Fruit fly (Drosophila melanogaster) whole organism, prepupa: ENCODE data around the gene scat.

ENCODE experiments used
- CG10631 ChIP-seq: fragments of 200-800 bp; sonication (Bioruptor generic); optimal IDR thresholded peaks from 2 replicates; lab custom pipeline; 2016; ENCODE audit warnings: missing biosample characterization, missing genetic modification characterization
- CG10669 ChIP-seq: fragments of 200-800 bp; sonication (Bioruptor generic); optimal IDR thresholded peaks from 3 replicates; lab custom pipeline; 2018; ENCODE audit warnings: missing biosample characterization, mild to moderate bottlenecking, missing genetic modification characterization, moderate library complexity
- CG11294 ChIP-seq: fragments of 200-800 bp; sonication (Bioruptor generic); IDR thresholded peaks from 2 replicates; pipeline ENCODE4 v1.3.6; 2022; ENCODE audit warnings: missing biosample characterization, missing genetic modification characterization
- CG1621 ChIP-seq: fragments of 200-800 bp; sonication (Bioruptor generic); optimal IDR thresholded peaks from 3 replicates; lab custom pipeline; 2018; ENCODE audit warnings: missing biosample characterization, mild to moderate bottlenecking, missing genetic modification characterization
- CG16779 ChIP-seq: fragments of 200-800 bp; sonication (Bioruptor generic); optimal IDR thresholded peaks from 3 replicates; lab custom pipeline; 2017; ENCODE audit warnings: missing biosample characterization, mild to moderate bottlenecking, missing genetic modification characterization
- CG3032 ChIP-seq: fragments of 200-800 bp; optimal IDR thresholded peaks from 2 replicates; lab custom pipeline; 2019; ENCODE audit warnings: missing biosample characterization, mild to moderate bottlenecking, missing genetic modification characterization, moderate library complexity
- CG31627 ChIP-seq: fragments of 200-800 bp; sonication (Bioruptor generic); optimal IDR thresholded peaks from 3 replicates; lab custom pipeline; 2016; ENCODE audit warnings: missing biosample characterization, missing genetic modification characterization
- CG32006 ChIP-seq: fragments of 200-800 bp; sonication (Bioruptor generic); optimal IDR thresholded peaks from 3 replicates; lab custom pipeline; 2017; ENCODE audit warnings: missing biosample characterization, mild to moderate bottlenecking, missing genetic modification characterization
- CG34406 ChIP-seq: fragments of 200-800 bp; sonication (Bioruptor generic); optimal IDR thresholded peaks from 3 replicates; lab custom pipeline; 2016; ENCODE audit warnings: missing biosample characterization, missing genetic modification characterization
- CG3919 ChIP-seq: fragments of 200-800 bp; sonication (Bioruptor generic); optimal IDR thresholded peaks from 3 replicates; lab custom pipeline; 2016; ENCODE audit warnings: missing biosample characterization, missing genetic modification characterization
- CG6163 ChIP-seq: fragments of 200-800 bp; sonication (Bioruptor generic); IDR thresholded peaks from 3 replicates; pipeline ENCODE4 v1.3.6; 2022; ENCODE audit warnings: missing biosample characterization, missing genetic modification characterization
- CG6792 ChIP-seq: fragments of 200-800 bp; sonication (Bioruptor generic); optimal IDR thresholded peaks from 3 replicates; lab custom pipeline; 2016; ENCODE audit warnings: missing biosample characterization, missing genetic modification characterization
- CG6854 ChIP-seq: fragments of 200-800 bp; sonication (Bioruptor generic); optimal IDR thresholded peaks from 2 replicates; lab custom pipeline; 2017; ENCODE audit warnings: missing biosample characterization, mild to moderate bottlenecking, missing genetic modification characterization
- CG7368 ChIP-seq: fragments of 200-800 bp; sonication (Bioruptor generic); optimal IDR thresholded peaks from 3 replicates; lab custom pipeline; 2016; ENCODE audit warnings: missing biosample characterization, missing genetic modification characterization
- CG8319 ChIP-seq: fragments of 200-800 bp; sonication (Bioruptor generic); optimal IDR thresholded peaks from 3 replicates; lab custom pipeline; 2016; ENCODE audit warnings: missing biosample characterization, missing genetic modification characterization
- CG9139 ChIP-seq: fragments of 200-800 bp; sonication (Bioruptor generic); optimal IDR thresholded peaks from 3 replicates; lab custom pipeline; 2017; ENCODE audit warnings: missing biosample characterization, mild to moderate bottlenecking, missing genetic modification characterization
- Eip75B ChIP-seq: fragments of 200-800 bp; sonication (Bioruptor generic); optimal IDR thresholded peaks from 3 replicates; lab custom pipeline; 2016; ENCODE audit warnings: missing biosample characterization, missing genetic modification characterization
- Eip78C ChIP-seq: fragments of 200-800 bp; sonication (Bioruptor generic); peaks from one replicate; lab custom pipeline; 2016; ENCODE audit warnings: missing biosample characterization, missing genetic modification characterization
- Eip93F ChIP-seq: fragments of 200-800 bp; sonication (Bioruptor generic); optimal IDR thresholded peaks from 2 replicates; lab custom pipeline; 2016; ENCODE audit warnings: missing biosample characterization, mild to moderate bottlenecking, missing genetic modification characterization
- Ets21C ChIP-seq: fragments of 200-800 bp; sonication (Bioruptor generic); optimal IDR thresholded peaks from 3 replicates; lab custom pipeline; 2016; ENCODE audit warnings: missing biosample characterization, missing genetic modification characterization
- Ets96B ChIP-seq: fragments of 200-800 bp; optimal IDR thresholded peaks from 2 replicates; lab custom pipeline; 2019; ENCODE audit warnings: missing biosample characterization, mild to moderate bottlenecking, missing genetic modification characterization, moderate library complexity
- Gug ChIP-seq: fragments of 200-800 bp; sonication (Bioruptor generic); IDR thresholded peaks from 2 replicates; pipeline ENCODE4 v1.3.6; 2022; ENCODE audit warnings: missing biosample characterization, missing genetic modification characterization
- Hr38 ChIP-seq: sonication (Bioruptor generic); optimal IDR thresholded peaks from 2 replicates; lab custom pipeline; 2016; ENCODE audit warnings: missing biosample characterization, missing genetic modification characterization
- Hr39 ChIP-seq: fragments of 200-800 bp; sonication (Bioruptor generic); optimal IDR thresholded peaks from 2 replicates; lab custom pipeline; 2016; ENCODE audit warnings: missing biosample characterization, missing genetic modification characterization
- Hr4 ChIP-seq: fragments of 200-800 bp; sonication (Bioruptor generic); optimal IDR thresholded peaks from 3 replicates; lab custom pipeline; 2016; ENCODE audit warnings: missing biosample characterization, missing genetic modification characterization
- Lpt ChIP-seq: fragments of 200-800 bp; sonication (Bioruptor generic); optimal IDR thresholded peaks from 3 replicates; lab custom pipeline; 2016; ENCODE audit warnings: missing biosample characterization, missing genetic modification characterization
- Met ChIP-seq: fragments of 200-800 bp; sonication (Bioruptor generic); optimal IDR thresholded peaks from 3 replicates; lab custom pipeline; 2016; ENCODE audit warnings: missing biosample characterization, missing genetic modification characterization
- OdsH ChIP-seq: fragments of 200-800 bp; sonication (Bioruptor generic); optimal IDR thresholded peaks from 3 replicates; lab custom pipeline; 2016; ENCODE audit warnings: missing biosample characterization, missing genetic modification characterization
- Smox ChIP-seq: fragments of 200-800 bp; sonication (Bioruptor generic); optimal IDR thresholded peaks from 3 replicates; lab custom pipeline; 2016; ENCODE audit warnings: missing biosample characterization, missing genetic modification characterization
- Sox102F ChIP-seq: fragments of 200-800 bp; sonication (Bioruptor generic); optimal IDR thresholded peaks from 2 replicates; lab custom pipeline; 2016; ENCODE audit warnings: missing biosample characterization, mild to moderate bottlenecking, missing genetic modification characterization
- Sox15 ChIP-seq: fragments of 200-800 bp; sonication (Bioruptor generic); optimal IDR thresholded peaks from 3 replicates; lab custom pipeline; 2016; ENCODE audit warnings: missing biosample characterization, missing genetic modification characterization
- achi ChIP-seq: fragments of 200-800 bp; sonication (Bioruptor generic); optimal IDR thresholded peaks from 3 replicates; lab custom pipeline; 2016; ENCODE audit warnings: missing biosample characterization, missing genetic modification characterization
- dac ChIP-seq: fragments of 200-800 bp; sonication (Bioruptor generic); optimal IDR thresholded peaks from 2 replicates; lab custom pipeline; 2017; ENCODE audit warnings: missing biosample characterization, mild to moderate bottlenecking, missing genetic modification characterization
- esn ChIP-seq: fragments of 200-800 bp; sonication (Bioruptor generic); optimal IDR thresholded peaks from 2 replicates; lab custom pipeline; 2016; ENCODE audit warnings: missing biosample characterization, mild to moderate bottlenecking, missing genetic modification characterization, moderate library complexity
- fkh ChIP-seq: fragments of 200-800 bp; sonication (Bioruptor generic); optimal IDR thresholded peaks from 3 replicates; lab custom pipeline; 2017; ENCODE audit warnings: missing biosample characterization, mild to moderate bottlenecking, missing genetic modification characterization, moderate library complexity
- lz ChIP-seq: fragments of 200-800 bp; sonication (Bioruptor generic); optimal IDR thresholded peaks from 3 replicates; lab custom pipeline; 2016; ENCODE audit warnings: missing biosample characterization, missing genetic modification characterization
- net ChIP-seq: fragments of 200-800 bp; sonication (Bioruptor generic); optimal IDR thresholded peaks from 3 replicates; lab custom pipeline; 2016; ENCODE audit warnings: missing biosample characterization, missing genetic modification characterization
- salr ChIP-seq, 2 experiments: fragments of 200-800 bp; sonication (Bioruptor generic); optimal IDR thresholded peaks; 3 replicates each; lab custom pipeline; 2016 to 2018; ENCODE audit warnings: missing biosample characterization in 2 of 2, missing genetic modification characterization in 2 of 2, mild to moderate bottlenecking in 1 of 2
- spab ChIP-seq: fragments of 200-800 bp; sonication (Bioruptor generic); optimal IDR thresholded peaks from 2 replicates; lab custom pipeline; 2017; ENCODE audit warnings: missing biosample characterization, mild to moderate bottlenecking, missing genetic modification characterization, missing genetic modification reagents
- svp ChIP-seq: fragments of 200-800 bp; sonication (Bioruptor generic); peaks from one replicate; lab custom pipeline; 2016; ENCODE audit warnings: missing biosample characterization, missing genetic modification characterization
- vri ChIP-seq: fragments of 200-800 bp; sonication (Bioruptor generic); optimal IDR thresholded peaks from 3 replicates; lab custom pipeline; 2016; ENCODE audit warnings: missing biosample characterization, mild to moderate bottlenecking, missing genetic modification characterization

Gene scat

DNA sequence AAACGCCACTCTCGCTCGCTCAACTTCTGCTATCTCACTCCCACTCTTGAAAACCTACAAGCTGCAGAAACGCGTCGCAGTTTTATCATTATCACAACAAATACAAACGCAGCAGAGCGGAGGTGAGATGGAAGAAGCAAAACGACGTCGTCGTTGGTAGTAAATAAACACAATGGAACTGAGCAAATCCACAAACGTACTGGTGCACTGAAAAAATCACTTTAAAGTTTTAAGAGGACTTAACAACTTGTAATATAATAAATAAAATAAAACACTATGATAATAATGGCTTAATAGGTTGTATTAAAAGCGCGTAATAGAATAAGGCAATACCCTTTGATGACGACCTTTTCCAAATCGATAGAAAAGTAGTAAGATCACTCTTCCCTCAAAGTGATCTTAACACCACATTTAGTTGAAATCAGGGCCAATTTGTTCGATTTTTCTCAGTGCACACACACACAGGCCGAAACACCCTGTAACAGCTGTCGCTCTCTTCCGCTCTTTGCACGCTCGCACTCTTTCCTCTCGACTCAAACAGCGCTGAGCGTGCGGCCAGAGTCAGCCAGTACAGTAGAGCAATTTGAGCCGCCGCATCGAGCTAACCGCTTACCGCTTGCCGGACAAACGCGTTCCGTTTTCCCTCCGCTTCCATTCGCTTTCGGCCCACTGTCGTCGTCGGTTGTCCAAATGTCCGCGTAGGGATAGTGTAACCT lies 18.2 kb downstream of the scat start (continued):
- TF ChIP-seq CG1621, result peak; percentile 89
- peak; percentile 93 for TF ChIP-seq Lpt (GFP tag; lab: Kevin White, UChicago)
- TF ChIP-seq CG3919 (GFP tag; lab: Kevin White, UChicago), result peak; percentile 91
- peak; percentile 95 for TF ChIP-seq Eip93F (GFP tag; lab: Kevin White, UChicago)
- peak; percentile 97 for TF ChIP-seq svp
- peak; percentile 90 for TF ChIP-seq vri (GFP tag; lab: Kevin White, UChicago)
- peak; percentile 96 for TF ChIP-seq CG6854 (GFP tag; lab: Kevin White, UChicago)
- peak; percentile 98 for TF ChIP-seq fkh
- TF ChIP-seq Ets21C, result peak; percentile 84
- TF ChIP-seq Ets96B (tag; lab: Kevin White, UChicago), result peak; percentile 95
- TF ChIP-seq CG10631 (GFP tag; lab: Kevin White, UChicago), result peak; percentile 97
- TF ChIP-seq Sox102F (GFP tag; lab: Kevin White, UChicago), result peak; percentile 89
- TF ChIP-seq CG11294 (GFP tag; lab: Robert Waterston, UW), result peak; percentile 94
- peak; percentile 94 for TF ChIP-seq CG34406
- TF ChIP-seq CG10669, result peak; percentile 94
- TF ChIP-seq Hr4 (GFP tag; lab: Kevin White, UChicago), result peak; percentile 79
- peak; percentile 79 for TF ChIP-seq CG16779 (tag; lab: Kevin White, UChicago)
- TF ChIP-seq CG6792, result peak; percentile 96
- peak; percentile 96 for TF ChIP-seq achi (GFP tag; lab: Kevin White, UChicago)
- peak; percentile 93 for TF ChIP-seq CG6163 (GFP tag; lab: Robert Waterston, UW)
- TF ChIP-seq CG31627 (GFP tag; lab: Kevin White, UChicago), result peak; percentile 92
- TF ChIP-seq, all 60 proteins: peak for 59

DNA sequence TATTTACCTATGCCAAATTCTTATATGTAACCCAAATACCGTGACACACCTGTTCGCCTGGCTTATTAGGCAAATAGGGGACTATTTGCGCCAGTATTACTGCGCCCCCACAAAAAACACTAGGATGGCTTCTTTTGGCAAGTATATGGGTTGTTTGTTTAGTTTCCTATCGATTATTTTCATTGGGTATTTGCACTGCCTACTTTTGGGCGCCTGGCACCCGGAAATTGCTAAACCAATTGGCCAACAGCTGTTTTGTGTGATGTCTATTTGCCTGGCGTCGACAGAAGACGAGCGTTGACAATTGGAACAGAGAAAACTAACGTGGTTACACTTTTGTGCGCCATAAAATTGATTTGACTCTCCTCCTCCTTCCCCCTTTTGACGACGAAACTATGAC lies 21.8 kb downstream of the scat start:
- TF ChIP-seq OdsH (GFP tag; lab: Kevin White, UChicago) (no peak), fkh (peak; percentile 30), Hr39 (no peak), Eip78C (no peak), CG8319 (GFP tag; lab: Kevin White, UChicago) (no peak), salr (GFP tag; optimal IDR thresholded peaks at IDR 0.05; lab: Kevin White, UChicago) (no peak), Sox15 (GFP tag; lab: Kevin White, UChicago) (no peak), CG11294 (GFP tag; lab: Robert Waterston, UW) (no peak)

DNA sequence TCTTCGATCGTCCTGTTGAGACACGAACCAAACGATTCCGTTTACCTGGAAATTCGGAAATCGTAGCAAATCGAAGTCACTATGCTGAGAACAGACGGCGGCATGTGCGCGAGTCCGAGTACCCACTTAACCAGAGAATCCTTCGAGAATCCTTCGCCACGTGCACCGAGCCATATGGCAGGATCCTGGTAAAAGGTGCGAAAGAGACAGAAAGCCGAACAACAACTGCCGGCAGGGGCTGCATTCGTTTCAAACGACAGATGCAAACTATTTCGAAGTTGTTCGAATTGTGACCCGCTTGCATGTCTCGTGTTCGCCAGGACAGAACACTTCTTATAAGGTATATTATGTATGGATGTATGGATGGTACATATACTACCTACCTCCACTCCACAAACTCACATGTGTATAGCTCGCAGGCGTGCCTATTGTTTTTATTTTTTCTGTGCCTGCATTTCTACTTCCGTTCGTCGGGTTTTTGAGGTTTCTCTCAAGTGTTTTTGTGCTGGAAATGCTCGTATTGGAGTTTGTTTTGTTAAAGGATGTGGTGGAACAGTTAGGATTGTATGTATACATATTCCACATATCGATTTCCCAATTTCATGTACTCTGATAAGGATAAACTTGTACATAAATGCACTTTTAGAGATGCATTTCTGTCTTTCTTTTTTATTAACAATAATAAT lies 23.3 kb downstream of the scat start:
- no peak for TF ChIP-seq CG32006 (GFP tag; lab: Kevin White, UChicago)
- TF ChIP-seq net (GFP tag; lab: Kevin White, UChicago), result no peak
- no peak for TF ChIP-seq fkh
- TF ChIP-seq lz (GFP tag; lab: Kevin White, UChicago), result no peak
- no peak for TF ChIP-seq Hr38 (GFP tag; lab: Kevin White, UChicago)
- TF ChIP-seq CG9139 (GFP tag; lab: Kevin White, UChicago), result no peak
- TF ChIP-seq Eip75B (GFP tag; lab: Kevin White, UChicago), result no peak
- TF ChIP-seq Hr39, result no peak
- no peak for TF ChIP-seq Eip93F (GFP tag; lab: Kevin White, UChicago)
- no peak for TF ChIP-seq Gug (GFP tag; lab: Robert Waterston, UW)
- TF ChIP-seq Sox15 (GFP tag; lab: Kevin White, UChicago), result no peak
- no peak for TF ChIP-seq CG11294 (GFP tag; lab: Robert Waterston, UW)

DNA sequence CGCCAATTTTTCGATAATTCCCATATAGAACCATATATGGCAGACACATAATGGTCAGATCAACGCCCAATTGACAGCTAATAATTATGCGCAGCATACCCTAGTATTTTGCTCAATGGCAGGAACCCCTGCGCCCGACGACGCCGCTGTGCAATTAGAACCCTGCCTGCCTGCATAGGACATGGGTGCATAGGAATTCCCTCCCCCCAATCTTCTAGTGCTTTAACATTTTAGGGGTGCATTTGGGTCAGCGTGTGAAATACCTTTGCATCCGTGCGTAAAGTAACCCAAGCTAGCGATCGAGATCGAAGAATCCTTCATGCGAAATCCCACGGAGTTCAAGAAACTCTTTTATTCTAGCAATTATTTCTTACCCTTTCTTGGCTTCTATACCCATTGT lies 24.0 kb downstream of the scat start:
- TF ChIP-seq CG32006 (GFP tag; lab: Kevin White, UChicago) (no peak), spab (GFP tag; lab: Kevin White, UChicago) (no peak), Met (GFP tag; lab: Kevin White, UChicago) (no peak), CG7368 (GFP tag; lab: Kevin White, UChicago) (no peak), Hr39 (no peak), Smox (GFP tag; lab: Kevin White, UChicago) (no peak), Lpt (GFP tag; lab: Kevin White, UChicago) (no peak), CG6163 (GFP tag; lab: Robert Waterston, UW) (no peak), net (GFP tag; lab: Kevin White, UChicago) (no peak), CG3032 (no peak), esn (GFP tag; lab: Kevin White, UChicago) (no peak), Eip78C (no peak), dac (GFP tag; lab: Kevin White, UChicago) (no peak)
